Worm (Caenorhabditis elegans) whole organism, L1 larva: Measurements from ENCODE around the gene F52C9.3.

Source experiments
- C04F5.9 ChIP-seq: sonication (generic microtip); optimal IDR thresholded peaks from 2 replicates; lab custom pipeline; 2016; ENCODE audit warnings: missing genetic modification characterization, missing compliant biosample characterization
- C16A3.4 ChIP-seq: fragments of 150-350 bp; optimal IDR thresholded peaks from 2 replicates; lab custom pipeline; 2014; ENCODE audit warnings: missing biosample characterization, missing genetic modification characterization
- C34B4.2 ChIP-seq: sonication (generic microtip); optimal IDR thresholded peaks from 2 replicates; lab custom pipeline; 2017; ENCODE audit warnings: mild to moderate bottlenecking, missing genetic modification characterization, missing compliant biosample characterization
- F16B12.6 ChIP-seq: fragments of 150-350 bp; optimal IDR thresholded peaks from 2 replicates; lab custom pipeline; 2014; ENCODE audit warnings: missing biosample characterization, missing genetic modification characterization
- ama-1 ChIP-seq: fragments of 150-350 bp; optimal IDR thresholded peaks from 2 replicates; lab custom pipeline; 2014
- blmp-1 ChIP-seq: fragments of 150-350 bp; optimal IDR thresholded peaks from 2 replicates; lab custom pipeline; 2014; ENCODE audit warnings: missing biosample characterization, missing genetic modification characterization
- ceh-63 ChIP-seq: fragments of 200-800 bp; sonication (Bioruptor generic); optimal IDR thresholded peaks from 2 replicates; lab custom pipeline; 2018; ENCODE audit warnings: mild to moderate bottlenecking, missing genetic modification characterization, missing compliant biosample characterization
- ceh-82 ChIP-seq, 3 experiments: fragments of 150-350 bp in 1 of 3; sonication (generic microtip) in 2 of 3; optimal IDR thresholded peaks; 2 replicates each; lab custom pipeline; 2014 to 2017; ENCODE audit warnings: missing biosample characterization in 3 of 3, missing genetic modification characterization in 3 of 3
- ceh-88 ChIP-seq: fragments of 200-800 bp; sonication (Bioruptor generic); IDR thresholded peaks from 2 replicates; pipeline ENCODE4 v1.3.6; 2022; ENCODE audit warnings: missing genetic modification characterization, missing compliant biosample characterization
- dpl-1 ChIP-seq, 3 experiments: fragments of 150-350 bp in 2 of 3; sonication (generic microtip) in 1 of 3; optimal IDR thresholded peaks; 2 replicates each; lab custom pipeline; 2014 to 2017; ENCODE audit warnings: missing biosample characterization in 3 of 3, missing genetic modification characterization in 3 of 3, missing genetic modification reagents in 3 of 3
- dsc-1 ChIP-seq: sonication (generic microtip); optimal IDR thresholded peaks from 2 replicates; lab custom pipeline; 2016; ENCODE audit warnings: mild to moderate bottlenecking, missing genetic modification characterization, missing compliant biosample characterization
- efl-1 ChIP-seq, 4 experiments: fragments of 150-350 bp; optimal IDR thresholded peaks in 3 of 4; peaks in 1 of 4; 1 replicate in 1 of 4; 2 replicates in 3 of 4; lab custom pipeline; 2014; ENCODE audit warnings: missing biosample characterization in 2 of 4, missing genetic modification characterization in 2 of 4, missing genetic modification reagents in 2 of 4
- efl-3 ChIP-seq: fragments of 200-800 bp; sonication (Bioruptor generic); optimal IDR thresholded peaks from 2 replicates; lab custom pipeline; 2018; ENCODE audit warnings: mild to moderate bottlenecking, missing genetic modification characterization, missing compliant biosample characterization
- egl-13 ChIP-seq: sonication (generic microtip); optimal IDR thresholded peaks from 2 replicates; lab custom pipeline; 2016; ENCODE audit warnings: missing genotype, missing genetic modification reagents, missing genetic modification characterization, missing compliant biosample characterization
- elt-3 ChIP-seq, 6 experiments: fragments of 150-350 bp in 1 of 6; sonication (generic microtip); optimal IDR thresholded peaks; 2 replicates each; lab custom pipeline; 2017 to 2018; ENCODE audit warnings: missing biosample characterization in 6 of 6, missing genetic modification characterization in 6 of 6, inconsistent platforms in 1 of 6
- fkh-10 ChIP-seq: sonication (generic microtip); optimal IDR thresholded peaks from 2 replicates; lab custom pipeline; 2017; ENCODE audit warnings: missing biosample characterization, missing genetic modification reagents, missing genetic modification characterization
- fkh-8 ChIP-seq: sonication (generic microtip); optimal IDR thresholded peaks from 2 replicates; lab custom pipeline; 2016; ENCODE audit warnings: mild to moderate bottlenecking, missing genetic modification characterization, missing compliant biosample characterization
- fos-1 ChIP-seq: fragments of 150-350 bp; optimal IDR thresholded peaks from 2 replicates; lab custom pipeline; 2014; ENCODE audit warnings: missing biosample characterization, missing genetic modification characterization
- hlh-4 ChIP-seq: sonication (generic microtip); optimal IDR thresholded peaks from 2 replicates; lab custom pipeline; 2016; ENCODE audit warnings: mild to moderate bottlenecking, missing genetic modification characterization, missing compliant biosample characterization
- jun-1 ChIP-seq: fragments of 150-350 bp; optimal IDR thresholded peaks from 2 replicates; lab custom pipeline; 2014; ENCODE audit warnings: missing biosample characterization, missing genetic modification reagents, missing genetic modification characterization
- lin-13 ChIP-seq: fragments of 150-350 bp; optimal IDR thresholded peaks from 2 replicates; lab custom pipeline; 2014; ENCODE audit warnings: missing biosample characterization, missing genetic modification reagents, missing genetic modification characterization
- lin-14 ChIP-seq: fragments of 200-800 bp; sonication (Bioruptor generic); optimal IDR thresholded peaks from 2 replicates; lab custom pipeline; 2018; ENCODE audit warnings: mild to moderate bottlenecking, missing genetic modification characterization, moderate library complexity, missing compliant biosample characterization
- lin-35 ChIP-seq, 2 experiments: fragments of 150-350 bp; optimal IDR thresholded peaks; 2 replicates each; lab custom pipeline; 2014; ENCODE audit warnings: missing biosample characterization in 2 of 2, missing genetic modification characterization in 2 of 2, missing genetic modification reagents in 2 of 2
- lin-39 ChIP-seq: fragments of 150-350 bp; optimal IDR thresholded peaks from 2 replicates; lab custom pipeline; 2014; ENCODE audit warnings: missing biosample characterization, missing genetic modification reagents, missing genetic modification characterization
- lsy-2 ChIP-seq, 2 experiments: fragments of 150-350 bp; optimal IDR thresholded peaks; 2 replicates each; lab custom pipeline; 2014; ENCODE audit warnings: missing biosample characterization in 2 of 2, missing genetic modification characterization in 2 of 2
- mef-2 ChIP-seq: fragments of 150-350 bp; optimal IDR thresholded peaks from 2 replicates; lab custom pipeline; 2014; ENCODE audit warnings: missing biosample characterization, missing genetic modification characterization
- mep-1 ChIP-seq: fragments of 150-350 bp; optimal IDR thresholded peaks from 2 replicates; lab custom pipeline; 2014; ENCODE audit warnings: missing biosample characterization, missing genetic modification characterization
- nhr-19 ChIP-seq: fragments of 200-800 bp; sonication (Bioruptor generic); conservative IDR thresholded peaks from 2 replicates; pipeline ENCODE4 v1.3.6; 2022; ENCODE audit warnings: missing genetic modification characterization, missing compliant biosample characterization
- nhr-20 ChIP-seq: sonication (generic microtip); optimal IDR thresholded peaks from 2 replicates; lab custom pipeline; 2016; ENCODE audit warnings: mild to moderate bottlenecking, missing genetic modification characterization, missing compliant biosample characterization
- nhr-28 ChIP-seq: fragments of 150-350 bp; optimal IDR thresholded peaks from 2 replicates; lab custom pipeline; 2014; ENCODE audit warnings: missing biosample characterization, missing genetic modification characterization
- nhr-47 ChIP-seq: sonication (generic microtip); optimal IDR thresholded peaks from 2 replicates; lab custom pipeline; 2016; ENCODE audit warnings: mild to moderate bottlenecking, missing genetic modification characterization, moderate library complexity, missing compliant biosample characterization
- nhr-71 ChIP-seq: sonication (generic microtip); optimal IDR thresholded peaks from 2 replicates; lab custom pipeline; 2016; ENCODE audit warnings: mild to moderate bottlenecking, missing genetic modification characterization, moderate library complexity, missing compliant biosample characterization
- nhr-76 ChIP-seq: sonication (generic microtip); optimal IDR thresholded peaks from 2 replicates; lab custom pipeline; 2017; ENCODE audit warnings: missing biosample characterization, missing genetic modification characterization
- nhr-84 ChIP-seq: sonication (generic microtip); optimal IDR thresholded peaks from 2 replicates; lab custom pipeline; 2017; ENCODE audit warnings: missing biosample characterization, missing genetic modification characterization
- nhr-90 ChIP-seq: sonication (generic microtip); optimal IDR thresholded peaks from 2 replicates; lab custom pipeline; 2016; ENCODE audit warnings: mild to moderate bottlenecking, missing genetic modification characterization, missing compliant biosample characterization; ENCODE audit not compliant: poor library complexity
- skn-1 ChIP-seq: fragments of 150-350 bp; optimal IDR thresholded peaks from 2 replicates; lab custom pipeline; 2014; ENCODE audit warnings: missing biosample characterization, missing genetic modification characterization
- snpc-4 ChIP-seq: fragments of 150-350 bp; optimal IDR thresholded peaks from 2 replicates; lab custom pipeline; 2014; ENCODE audit warnings: missing biosample characterization, missing genetic modification characterization
- snu-23 ChIP-seq: sonication (generic microtip); optimal IDR thresholded peaks from 2 replicates; lab custom pipeline; 2016; ENCODE audit warnings: missing genetic modification characterization, missing compliant biosample characterization
- sox-4 ChIP-seq: sonication (generic microtip); optimal IDR thresholded peaks from 2 replicates; lab custom pipeline; 2016; ENCODE audit warnings: missing genetic modification characterization, missing compliant biosample characterization
- sptf-1 ChIP-seq: fragments of 150-350 bp; optimal IDR thresholded peaks from 2 replicates; lab custom pipeline; 2014; ENCODE audit warnings: missing biosample characterization, missing genetic modification characterization
- sup-37 ChIP-seq: fragments of 200-800 bp; sonication (Bioruptor generic); optimal IDR thresholded peaks from 2 replicates; lab custom pipeline; 2018; ENCODE audit warnings: mild to moderate bottlenecking, missing genetic modification characterization, missing compliant biosample characterization
- swsn-7 ChIP-seq: sonication (generic microtip); optimal IDR thresholded peaks from 2 replicates; lab custom pipeline; 2016; ENCODE audit warnings: missing genetic modification characterization, missing compliant biosample characterization
- tbx-2 ChIP-seq: sonication (generic microtip); optimal IDR thresholded peaks from 2 replicates; lab custom pipeline; 2016; ENCODE audit warnings: missing genetic modification characterization, missing compliant biosample characterization
- tlp-1 ChIP-seq: fragments of 150-350 bp; optimal IDR thresholded peaks from 2 replicates; lab custom pipeline; 2014; ENCODE audit warnings: missing biosample characterization, missing genetic modification characterization
- unc-62 ChIP-seq: fragments of 150-350 bp; optimal IDR thresholded peaks from 2 replicates; lab custom pipeline; 2014; ENCODE audit warnings: missing biosample characterization, missing genetic modification reagents, missing genetic modification characterization
- unc-86 ChIP-seq: sonication (generic microtip); optimal IDR thresholded peaks from 2 replicates; lab custom pipeline; 2016; ENCODE audit warnings: missing genetic modification characterization, missing compliant biosample characterization
- unc-98 ChIP-seq: fragments of 200-800 bp; sonication (Bioruptor generic); IDR thresholded peaks from 2 replicates; pipeline ENCODE4 v1.3.6; 2022; ENCODE audit warnings: missing genetic modification characterization, missing compliant biosample characterization
- vab-15 ChIP-seq: sonication (generic microtip); optimal IDR thresholded peaks from 2 replicates; lab custom pipeline; 2017; ENCODE audit warnings: missing genotype, mild to moderate bottlenecking, missing genetic modification characterization, missing compliant biosample characterization
- zag-1 ChIP-seq: fragments of 150-350 bp; optimal IDR thresholded peaks from 2 replicates; lab custom pipeline; 2014; ENCODE audit warnings: missing biosample characterization, missing genetic modification characterization
- ztf-11 ChIP-seq, 2 experiments: sonication (generic microtip); optimal IDR thresholded peaks; 2 replicates each; lab custom pipeline; 2016 to 2017; ENCODE audit warnings: missing genetic modification characterization in 2 of 2, missing biosample characterization in 1 of 2, missing compliant biosample characterization in 1 of 2

The F52C9.3 gene

DNA sequence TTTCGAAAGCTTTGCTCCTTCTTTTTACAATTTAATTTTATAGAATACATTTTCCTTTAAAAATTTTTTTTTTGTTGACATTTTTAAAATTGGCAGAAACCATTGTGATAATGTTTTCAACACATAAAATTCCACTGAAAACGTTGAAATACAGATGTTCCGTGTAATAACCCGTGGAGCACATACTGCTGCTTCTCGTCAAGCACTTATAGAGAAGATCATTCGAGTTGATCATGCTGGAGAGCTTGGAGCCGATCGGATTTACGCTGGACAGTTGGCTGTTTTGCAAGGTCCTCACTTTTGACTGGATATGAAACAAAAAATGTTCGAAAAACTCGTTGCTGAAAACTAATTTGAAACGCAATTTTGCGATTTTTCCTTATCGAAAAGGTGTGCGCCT, 43.9 kb upstream of the F52C9.3 start, which contains the start of gene clk-1:
clk-1 (plus strand) TSS at position 155 of the 400 bp plus-strand sequence.
- no peak for TF ChIP-seq ztf-11 (tag; optimal IDR thresholded peaks at IDR 0.05; lab: Kevin White, UChicago)
- TF ChIP-seq unc-86 (tag; lab: Kevin White, UChicago) = no peak
- TF ChIP-seq nhr-71 (tag; lab: Kevin White, UChicago) = no peak
- no peak for TF ChIP-seq unc-98 (GFP tag; lab: Robert Waterston, UW)
- no peak for TF ChIP-seq skn-1
- no peak for TF ChIP-seq mef-2 (tag; lab: Kevin White, UChicago)
- no peak for TF ChIP-seq efl-1 (optimal IDR thresholded peaks at IDR 0.05; lab: Kevin White, UChicago)
- TF ChIP-seq efl-1 (GFP tag; optimal IDR thresholded peaks at IDR 0.05 in 1 of 2; lab: Kevin White, UChicago) = no peak
- no peak for TF ChIP-seq fkh-8 (tag; lab: Kevin White, UChicago)
- TF ChIP-seq dpl-1 (GFP tag; optimal IDR thresholded peaks at IDR 0.05; lab: Kevin White, UChicago) = no peak

DNA sequence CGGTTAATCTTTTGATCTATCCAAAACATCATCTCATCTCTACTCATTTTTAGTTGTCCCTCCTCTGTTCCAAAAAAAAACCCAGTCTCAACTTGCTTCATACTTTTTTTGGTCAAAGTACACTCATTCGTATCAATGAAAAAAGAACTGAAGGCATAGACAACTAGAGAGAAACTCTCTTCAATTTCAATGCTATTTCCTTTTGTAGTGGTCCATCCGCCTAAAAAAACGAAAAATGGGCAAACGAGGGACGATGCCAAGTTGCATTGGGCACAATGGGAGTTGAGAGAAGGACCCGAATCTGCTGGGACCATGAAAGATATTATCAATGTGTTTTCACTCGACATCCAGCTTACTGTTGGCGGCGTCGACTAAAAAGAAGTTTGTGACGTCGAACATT, 41.5 kb upstream of the F52C9.3 start:
- TF ChIP-seq nhr-47 (tag; lab: Kevin White, UChicago) (no peak), sox-4 (tag; lab: Kevin White, UChicago) (no peak), nhr-19 (GFP tag; lab: Robert Waterston, UW) (peak; percentile 59), swsn-7 (tag; lab: Kevin White, UChicago) (peak; percentile 0), tlp-1 (no peak), ztf-11 (tag; optimal IDR thresholded peaks at IDR 0.05; lab: Kevin White, UChicago) (no peak), lin-35 (GFP tag; optimal IDR thresholded peaks at IDR 0.05; lab: Kevin White, UChicago) (peak in 1 of 2 experiments; percentile 26), efl-3 (GFP tag; lab: Kevin White, UChicago) (no peak), skn-1 (no peak), nhr-76 (tag; lab: Kevin White, UChicago) (no peak), F16B12.6 (tag; lab: Kevin White, UChicago) (no peak), unc-98 (GFP tag; lab: Robert Waterston, UW) (no peak), tbx-2 (tag; lab: Kevin White, UChicago) (peak; percentile 5), vab-15 (tag; lab: Kevin White, UChicago) (no peak), lin-14 (peak; percentile 77), nhr-84 (tag; lab: Kevin White, UChicago) (no peak), ceh-63 (GFP tag; lab: Kevin White, UChicago) (no peak), lin-13 (no peak), efl-1 (optimal IDR thresholded peaks at IDR 0.05; lab: Kevin White, UChicago) (peak; percentile 38 to 61), efl-1 (GFP tag; optimal IDR thresholded peaks at IDR 0.05 in 1 of 2; lab: Kevin White, UChicago) (peak in 1 of 2 experiments; percentile 92), fkh-10 (GFP tag; lab: Kevin White, UChicago) (no peak), snu-23 (GFP tag; lab: Kevin White, UChicago) (peak; percentile 31), dpl-1 (GFP tag; optimal IDR thresholded peaks at IDR 0.05; lab: Kevin White, UChicago) (peak in 1 of 3 experiments; percentile 20), jun-1 (tag; lab: Kevin White, UChicago) (no peak), ama-1 (lab: Kevin White, UChicago) (no peak), mef-2 (tag; lab: Kevin White, UChicago) (no peak), lin-39 (tag; lab: Kevin White, UChicago) (no peak), dsc-1 (tag; lab: Kevin White, UChicago) (no peak), blmp-1 (no peak), elt-3 (tag; optimal IDR thresholded peaks at IDR 0.05; lab: Kevin White, UChicago) (no peak), lsy-2 (tag; optimal IDR thresholded peaks at IDR 0.05; lab: Kevin White, UChicago) (peak in 1 of 2 experiments; percentile 35), nhr-71 (tag; lab: Kevin White, UChicago) (peak; percentile 32), ceh-88 (GFP tag; lab: Robert Waterston, UW) (no peak), sptf-1 (tag; lab: Kevin White, UChicago) (no peak), C16A3.4 (tag; lab: Kevin White, UChicago) (no peak), nhr-28 (tag; lab: Kevin White, UChicago) (no peak), zag-1 (tag; lab: Kevin White, UChicago) (no peak), C34B4.2 (tag; lab: Kevin White, UChicago) (no peak), hlh-4 (tag; lab: Kevin White, UChicago) (no peak), nhr-90 (tag; lab: Kevin White, UChicago) (no peak), egl-13 (tag; lab: Kevin White, UChicago) (no peak), snpc-4 (tag; lab: Kevin White, UChicago) (no peak), C04F5.9 (tag; lab: Kevin White, UChicago) (no peak), mep-1 (tag; lab: Kevin White, UChicago) (peak; percentile 16), unc-62 (no peak), ceh-82 (tag; optimal IDR thresholded peaks at IDR 0.05; lab: Kevin White, UChicago) (peak in 1 of 3 experiments; percentile 35), sup-37 (GFP tag; lab: Kevin White, UChicago) (no peak), fos-1 (tag; lab: Kevin White, UChicago) (no peak), nhr-20 (tag; lab: Kevin White, UChicago) (no peak)
